Worm (Caenorhabditis elegans) whole organism, L2 larva: Measurements from ENCODE around the gene C06E4.8.

Experiments
- R02D3.7 ChIP-seq: fragments of 150-350 bp; optimal IDR thresholded peaks from 2 replicates; lab custom pipeline; 2014; ENCODE audit warnings: missing biosample characterization, missing genetic modification characterization
- ZK546.5 ChIP-seq: sonication (generic microtip); optimal IDR thresholded peaks from 2 replicates; lab custom pipeline; 2017; ENCODE audit warnings: missing biosample characterization, missing genetic modification characterization
- alr-1 ChIP-seq: fragments of 150-350 bp; optimal IDR thresholded peaks from 2 replicates; lab custom pipeline; 2014; ENCODE audit warnings: missing biosample characterization, missing genetic modification characterization
- ama-1 ChIP-seq: fragments of 150-350 bp; optimal IDR thresholded peaks from 2 replicates; lab custom pipeline; 2018; ENCODE audit warnings: inconsistent platforms
- fos-1 ChIP-seq: fragments of 150-350 bp; optimal IDR thresholded peaks from 2 replicates; lab custom pipeline; 2014; ENCODE audit warnings: missing biosample characterization, missing genetic modification characterization
- lin-13 ChIP-seq: fragments of 150-350 bp; optimal IDR thresholded peaks from 2 replicates; lab custom pipeline; 2014; ENCODE audit warnings: missing biosample characterization, missing genetic modification reagents, missing genetic modification characterization
- nhr-23 ChIP-seq: fragments of 150-350 bp; optimal IDR thresholded peaks from 2 replicates; lab custom pipeline; 2014; ENCODE audit warnings: missing biosample characterization, missing genetic modification reagents, missing genetic modification characterization
- zag-1 ChIP-seq: fragments of 150-350 bp; optimal IDR thresholded peaks from 2 replicates; lab custom pipeline; 2014; ENCODE audit warnings: missing biosample characterization, missing genetic modification characterization
- ztf-11 ChIP-seq: sonication (generic microtip); optimal IDR thresholded peaks from 2 replicates; lab custom pipeline; 2017; ENCODE audit warnings: missing biosample characterization, missing genetic modification characterization

DNA sequence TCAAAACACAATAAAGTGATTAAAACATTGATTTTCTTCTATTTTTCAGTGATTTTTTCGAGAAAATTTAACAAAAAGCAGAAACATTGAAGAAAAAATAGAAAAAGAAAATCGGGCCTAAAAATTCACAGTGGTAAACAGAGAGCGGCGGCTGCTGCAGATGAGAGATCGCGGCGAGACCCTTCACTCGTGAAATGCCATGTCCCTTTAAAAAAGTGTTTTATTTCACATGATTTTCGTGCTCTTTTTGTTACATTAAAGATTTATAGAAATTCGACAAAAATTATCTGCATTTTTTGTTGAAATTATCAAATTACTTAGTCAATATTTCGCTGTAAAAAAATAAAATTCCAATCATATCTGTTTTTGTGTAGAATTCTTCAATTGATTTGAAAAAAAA is 28.3 kb upstream of the C06E4.8 start:
- TF ChIP-seq alr-1 (tag; lab: Kevin White, UChicago) (no peak), zag-1 (tag; lab: Kevin White, UChicago) (no peak), fos-1 (peak; percentile 37), ama-1 (lab: Kevin White, UChicago) (no peak), nhr-23 (tag; lab: Kevin White, UChicago) (no peak), ZK546.5 (tag; lab: Kevin White, UChicago) (no peak), ztf-11 (tag; lab: Kevin White, UChicago) (no peak), lin-13 (GFP tag; lab: Kevin White, UChicago) (peak; percentile 52), R02D3.7 (tag; lab: Kevin White, UChicago) (no peak)
